Fruit fly (Drosophila melanogaster) whole organism, wandering third instar larva: ENCODE results near the gene RNF220.

Experiments used
- CrebA ChIP-seq: fragments of 200-800 bp; sonication (Bioruptor generic); optimal IDR thresholded peaks from 2 replicates; lab custom pipeline; 2016; ENCODE audit warnings: missing biosample characterization, mild to moderate bottlenecking, missing genetic modification characterization, borderline replicate concordance
- Jra ChIP-seq: sonication (Bioruptor generic); optimal IDR thresholded peaks from 2 replicates; lab custom pipeline; 2016; ENCODE audit warnings: missing biosample characterization, missing genetic modification characterization
- OdsH ChIP-seq: fragments of 200-800 bp; sonication (Bioruptor generic); optimal IDR thresholded peaks from 2 replicates; lab custom pipeline; 2016; ENCODE audit warnings: missing biosample characterization, mild to moderate bottlenecking, missing genetic modification characterization
- pan ChIP-seq: fragments of >200 bp; optimal IDR thresholded peaks from 2 replicates; lab custom pipeline; 2017

DNA sequence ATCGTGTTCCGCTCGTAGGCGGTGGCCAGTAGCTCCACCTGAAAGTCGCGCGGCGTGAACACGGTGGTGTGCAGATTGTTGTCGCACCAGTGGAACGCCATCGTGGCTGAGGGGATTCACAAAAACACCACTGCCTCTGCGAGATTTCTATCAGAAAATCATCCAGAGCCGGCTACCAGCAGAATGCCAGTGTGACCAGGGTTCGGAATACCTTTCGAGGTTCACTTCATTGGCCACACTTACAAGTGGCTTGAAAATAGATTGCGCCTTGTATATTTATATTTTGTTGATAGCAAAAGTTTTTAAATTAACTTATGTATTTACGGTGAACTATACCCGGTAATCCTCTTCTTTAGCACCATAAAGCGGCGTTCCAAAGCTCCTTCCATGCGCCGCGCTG is 14.7 kb upstream of the RNF220 start, which contains the start of the genes Dcr-1 and CG6985:
- TF ChIP-seq CrebA (GFP tag; lab: Kevin White, UChicago): no peak
- TF ChIP-seq pan (lab: Kevin White, UChicago): no peak
- no peak for TF ChIP-seq OdsH (GFP tag; lab: Kevin White, UChicago)
- no peak for TF ChIP-seq Jra (GFP tag; lab: Kevin White, UChicago)
